Worm (Caenorhabditis elegans) whole organism, L4 larva: ENCODE results near the gene ZK180.5.

ENCODE experiments used
- D1046.2 ChIP-seq: fragments of 200-800 bp; sonication (Bioruptor generic); IDR thresholded peaks from 2 replicates; pipeline ENCODE4 v1.3.6; 2022; ENCODE audit warnings: missing genetic modification characterization, missing compliant biosample characterization
- F10B5.3 ChIP-seq: sonication (generic microtip); optimal IDR thresholded peaks from 2 replicates; lab custom pipeline; 2016; ENCODE audit warnings: mild to moderate bottlenecking, missing genetic modification characterization, missing compliant biosample characterization
- F26F4.8 ChIP-seq: fragments of 200-800 bp; sonication (Bioruptor generic); conservative IDR thresholded peaks from 2 replicates; pipeline ENCODE4 v1.3.6; 2022; ENCODE audit warnings: missing genetic modification characterization, missing compliant biosample characterization
- F37D6.2 ChIP-seq: sonication (generic microtip); optimal IDR thresholded peaks from 2 replicates; lab custom pipeline; 2016; ENCODE audit warnings: mild to moderate bottlenecking, missing genetic modification characterization, missing compliant biosample characterization
- F44E2.7 ChIP-seq: fragments of 200-800 bp; sonication (Bioruptor generic); IDR thresholded peaks from 2 replicates; pipeline ENCODE4 v2.1.2; 2022; ENCODE audit warnings: missing genetic modification characterization, missing compliant biosample characterization
- F49E8.2 ChIP-seq: sonication (generic microtip); optimal IDR thresholded peaks from 2 replicates; lab custom pipeline; 2016; ENCODE audit warnings: missing compliant biosample characterization, mild to moderate bottlenecking, missing genetic modification characterization, borderline replicate concordance
- R02D3.7 ChIP-seq: fragments of 150-350 bp; sonication (generic microtip); optimal IDR thresholded peaks from 3 replicates; lab custom pipeline; 2014; ENCODE audit warnings: missing biosample characterization, missing genetic modification characterization
- T20F7.1 ChIP-seq: fragments of 200-800 bp; sonication (Bioruptor generic); optimal IDR thresholded peaks from 2 replicates; lab custom pipeline; 2018; ENCODE audit warnings: mild to moderate bottlenecking, missing genetic modification characterization, missing compliant biosample characterization
- T26A8.4 ChIP-seq: fragments of 200-800 bp; sonication (Bioruptor generic); IDR thresholded peaks from 2 replicates; pipeline ENCODE4 v1.3.6; 2022; ENCODE audit warnings: missing genetic modification characterization, missing compliant biosample characterization
- Y105C5A.15 ChIP-seq: fragments of 200-800 bp; sonication (Bioruptor generic); IDR thresholded peaks from 2 replicates; pipeline ENCODE4 v1.3.6; 2022; ENCODE audit warnings: missing genetic modification characterization, missing compliant biosample characterization
- Y5F2A.4 ChIP-seq: fragments of 200-800 bp; sonication (Bioruptor generic); optimal IDR thresholded peaks from 2 replicates; lab custom pipeline; 2018; ENCODE audit warnings: mild to moderate bottlenecking, missing genetic modification characterization, missing compliant biosample characterization
- Y75B8A.6 ChIP-seq: fragments of 200-800 bp; sonication (Bioruptor generic); IDR thresholded peaks from 2 replicates; pipeline ENCODE4 v1.3.6; 2022; ENCODE audit warnings: missing genetic modification reagents, missing genetic modification characterization, missing compliant biosample characterization
- ZK337.2 ChIP-seq: fragments of 200-800 bp; sonication (Bioruptor generic); IDR thresholded peaks from 2 replicates; pipeline ENCODE4 v1.3.6; 2022; ENCODE audit warnings: missing genetic modification reagents, missing genetic modification characterization, missing compliant biosample characterization
- ZK546.5 ChIP-seq, 2 experiments: sonication (generic microtip); optimal IDR thresholded peaks; 2 replicates each; lab custom pipeline; 2017; ENCODE audit warnings: missing biosample characterization in 2 of 2, missing genetic modification characterization in 2 of 2
- aha-1 ChIP-seq: fragments of 150-350 bp; peaks from one replicate; lab custom pipeline; 2014; ENCODE audit warnings: missing biosample characterization, missing genetic modification characterization
- ama-1 ChIP-seq: fragments of 150-350 bp; optimal IDR thresholded peaks from 2 replicates; lab custom pipeline; 2014; ENCODE audit warnings: inconsistent platforms, mixed read lengths
- arid-1 ChIP-seq: fragments of 200-800 bp; sonication (Bioruptor generic); conservative IDR thresholded peaks from 2 replicates; pipeline ENCODE4 v1.3.6; 2022; ENCODE audit warnings: missing genetic modification reagents, missing genetic modification characterization, missing compliant biosample characterization
- attf-4 ChIP-seq: sonication (generic microtip); optimal IDR thresholded peaks from 3 replicates; lab custom pipeline; 2017; ENCODE audit warnings: missing biosample characterization, missing genetic modification characterization
- ceh-32 ChIP-seq: sonication (generic microtip); optimal IDR thresholded peaks from 2 replicates; lab custom pipeline; 2016; ENCODE audit warnings: mild to moderate bottlenecking, missing genetic modification characterization, missing compliant biosample characterization; ENCODE audit not compliant: poor library complexity
- ceh-44 ChIP-seq: fragments of 200-800 bp; sonication (Bioruptor generic); IDR thresholded peaks from 2 replicates; pipeline ENCODE4 v1.3.6; 2022; ENCODE audit warnings: missing genetic modification reagents, missing genetic modification characterization, missing compliant biosample characterization
- ces-1 ChIP-seq: fragments of 150-350 bp; sonication (generic microtip); optimal IDR thresholded peaks from 4 replicates; lab custom pipeline; 2014; ENCODE audit warnings: missing biosample characterization, missing genetic modification reagents, missing genetic modification characterization
- ctbp-1 ChIP-seq: fragments of 200-800 bp; sonication (Bioruptor generic); IDR thresholded peaks from 2 replicates; pipeline ENCODE4 v1.3.6; 2022; ENCODE audit warnings: missing genetic modification reagents, missing genetic modification characterization, missing compliant biosample characterization
- dmd-6 ChIP-seq: fragments of 200-800 bp; sonication (Bioruptor generic); IDR thresholded peaks from 2 replicates; pipeline ENCODE4 v1.3.6; 2022; ENCODE audit warnings: missing genetic modification reagents, missing genetic modification characterization, missing compliant biosample characterization
- dpl-1 ChIP-seq: fragments of 150-350 bp; optimal IDR thresholded peaks from 2 replicates; lab custom pipeline; 2014; ENCODE audit warnings: missing biosample characterization, missing genetic modification reagents, missing genetic modification characterization
- egl-27 ChIP-seq: sonication (generic microtip); optimal IDR thresholded peaks from 3 replicates; lab custom pipeline; 2017; ENCODE audit warnings: missing biosample characterization, missing genetic modification reagents, missing genetic modification characterization
- gei-8 ChIP-seq: fragments of 200-800 bp; sonication (Bioruptor generic); optimal IDR thresholded peaks from 2 replicates; lab custom pipeline; 2018; ENCODE audit warnings: mild to moderate bottlenecking, missing genetic modification characterization, missing compliant biosample characterization
- hif-1 ChIP-seq, 2 experiments: sonication (generic microtip); optimal IDR thresholded peaks; 2 replicates each; lab custom pipeline; 2016 to 2017; ENCODE audit warnings: missing compliant biosample characterization in 2 of 2, missing genetic modification characterization in 2 of 2, missing genetic modification reagents in 2 of 2, missing genotype in 2 of 2, mild to moderate bottlenecking in 1 of 2
- hlh-30 ChIP-seq: sonication (generic microtip); optimal IDR thresholded peaks from 2 replicates; lab custom pipeline; 2017; ENCODE audit warnings: antibody characterized with exemption, mild to moderate bottlenecking, missing genetic modification characterization, missing compliant biosample characterization; ENCODE audit not compliant: insufficient read depth
- jun-1 ChIP-seq: fragments of 150-350 bp; optimal IDR thresholded peaks from 2 replicates; lab custom pipeline; 2014; ENCODE audit warnings: missing biosample characterization, missing genetic modification reagents, missing genetic modification characterization
- lin-1 ChIP-seq: fragments of 200-800 bp; sonication (Bioruptor generic); IDR thresholded peaks from 2 replicates; pipeline ENCODE4 v1.3.6; 2022; ENCODE audit warnings: missing genetic modification reagents, missing genetic modification characterization, missing compliant biosample characterization
- lin-15B ChIP-seq: fragments of 150-350 bp; sonication (generic microtip); optimal IDR thresholded peaks from 3 replicates; lab custom pipeline; 2014; ENCODE audit warnings: missing biosample characterization, missing genetic modification characterization
- madf-9 ChIP-seq: fragments of 200-800 bp; sonication (Bioruptor generic); conservative IDR thresholded peaks from 2 replicates; pipeline ENCODE4 v1.3.6; 2022; ENCODE audit warnings: missing genetic modification reagents, missing genetic modification characterization, missing compliant biosample characterization
- mdl-1 ChIP-seq, 2 experiments: fragments of 150-350 bp in 1 of 2; sonication (generic microtip) in 1 of 2; optimal IDR thresholded peaks; 2 replicates each; lab custom pipeline; 2014 to 2017; ENCODE audit warnings: missing biosample characterization in 2 of 2, missing genetic modification characterization in 2 of 2
- nhr-28 ChIP-seq: fragments of 150-350 bp; optimal IDR thresholded peaks from 2 replicates; lab custom pipeline; 2014; ENCODE audit warnings: missing biosample characterization, missing genetic modification characterization
- nhr-42 ChIP-seq: fragments of 200-800 bp; sonication (Bioruptor generic); IDR thresholded peaks from 2 replicates; pipeline ENCODE4 v1.3.6; 2022; ENCODE audit warnings: missing genetic modification characterization, missing compliant biosample characterization
- nhr-76 ChIP-seq: fragments of 150-350 bp; optimal IDR thresholded peaks from 2 replicates; lab custom pipeline; 2014; ENCODE audit warnings: missing biosample characterization, missing genetic modification characterization
- nhr-77 ChIP-seq: fragments of 150-350 bp; optimal IDR thresholded peaks from 2 replicates; lab custom pipeline; 2014; ENCODE audit warnings: missing biosample characterization, missing genetic modification characterization
- php-3 ChIP-seq: fragments of 200-800 bp; sonication (Bioruptor generic); IDR thresholded peaks from 2 replicates; pipeline ENCODE4 v1.3.6; 2022; ENCODE audit warnings: missing genetic modification reagents, missing genetic modification characterization, missing compliant biosample characterization
- pqm-1 ChIP-seq: sonication (generic microtip); optimal IDR thresholded peaks from 2 replicates; lab custom pipeline; 2017; ENCODE audit warnings: missing biosample characterization, missing genetic modification characterization
- set-16 ChIP-seq: fragments of 200-800 bp; sonication (Bioruptor generic); IDR thresholded peaks from 2 replicates; pipeline ENCODE4 v1.3.6; 2022; ENCODE audit warnings: missing genetic modification reagents, missing genetic modification characterization, missing compliant biosample characterization
- snpc-1.2 ChIP-seq: fragments of 200-800 bp; sonication (Bioruptor generic); IDR thresholded peaks from 2 replicates; pipeline ENCODE4 v1.3.6; 2022; ENCODE audit warnings: missing genetic modification reagents, missing genetic modification characterization, missing compliant biosample characterization
- tag-97 ChIP-seq: fragments of 200-800 bp; sonication (Bioruptor generic); IDR thresholded peaks from 2 replicates; pipeline ENCODE4 v1.3.6; 2022; ENCODE audit warnings: missing genetic modification characterization, missing compliant biosample characterization
- unc-130 ChIP-seq: sonication (generic microtip); optimal IDR thresholded peaks from 2 replicates; lab custom pipeline; 2016; ENCODE audit warnings: missing genetic modification reagents, missing genetic modification characterization, missing compliant biosample characterization
- unc-39 ChIP-seq: sonication (generic microtip); optimal IDR thresholded peaks from 2 replicates; lab custom pipeline; 2017; ENCODE audit warnings: missing biosample characterization, missing genetic modification characterization
- unc-62 ChIP-seq, 3 experiments: fragments of 150-350 bp in 1 of 3; sonication (generic microtip); optimal IDR thresholded peaks in 2 of 3; peaks in 1 of 3; 1 replicate in 1 of 3; 2 replicates in 2 of 3; lab custom pipeline; 2014 to 2017; ENCODE audit warnings: missing biosample characterization in 3 of 3, missing genetic modification characterization in 3 of 3, missing genetic modification reagents in 3 of 3, missing genotype in 1 of 3
- zfp-2 ChIP-seq: sonication (generic microtip); optimal IDR thresholded peaks from 2 replicates; lab custom pipeline; 2016; ENCODE audit warnings: mild to moderate bottlenecking, missing genetic modification characterization, missing compliant biosample characterization
- zip-2 ChIP-seq: fragments of 150-350 bp; optimal IDR thresholded peaks from 2 replicates; lab custom pipeline; 2014; ENCODE audit warnings: missing biosample characterization, missing genetic modification characterization

Gene ZK180.5

ce11 chrIV:4516478-4516877 is 488 bp downstream of the ZK180.5 start:
- peak in 1 of 2 experiments; percentile 42 for TF ChIP-seq unc-62 (GFP tag; optimal IDR thresholded peaks at IDR 0.05 in 1 of 2; lab: Kevin White, UChicago)
- TF ChIP-seq unc-62 (tag; optimal IDR thresholded peaks at IDR 0.05; lab: Kevin White, UChicago): no peak
- no peak for TF ChIP-seq nhr-77 (tag; lab: Kevin White, UChicago)
- peak; percentile 87 for TF ChIP-seq set-16 (GFP tag; lab: Robert Waterston, UW)
- TF ChIP-seq lin-15B (tag; lab: Kevin White, UChicago): no peak
- TF ChIP-seq, all 104 proteins: peak for 2

- TF ChIP-seq zfp-2: peak; percentile 4
- TF ChIP-seq Y75B8A.6 (GFP tag; lab: Robert Waterston, UW): no peak
- no peak for TF ChIP-seq ZK337.2 (GFP tag; lab: Robert Waterston, UW)
- TF ChIP-seq gei-8 (GFP tag; lab: Kevin White, UChicago): no peak
- TF ChIP-seq tag-97 (GFP tag; lab: Robert Waterston, UW): no peak
- no peak for TF ChIP-seq madf-9 (GFP tag; lab: Robert Waterston, UW)
- peak; percentile 85 for TF ChIP-seq T26A8.4
- no peak for TF ChIP-seq T20F7.1
- peak; percentile 69 for TF ChIP-seq hlh-30 (tag; lab: Kevin White, UChicago)
- TF ChIP-seq lin-15B (tag; lab: Kevin White, UChicago): no peak
- TF ChIP-seq zip-2 (tag; lab: Kevin White, UChicago): peak; percentile 14
- TF ChIP-seq egl-27 (tag; lab: Kevin White, UChicago): no peak
- 0 out of 2 replicates have a peak, but pooled peaks have one; percentile 59 for TF ChIP-seq nhr-42 (GFP tag; lab: Robert Waterston, UW)
- 0 out of 2 replicates have a peak, but pooled peaks have one; percentile 42 for TF ChIP-seq ceh-44 (GFP tag; lab: Robert Waterston, UW)
- TF ChIP-seq R02D3.7 (tag; lab: Kevin White, UChicago): no peak
- no peak for TF ChIP-seq Y105C5A.15 (GFP tag; lab: Robert Waterston, UW)
- TF ChIP-seq ceh-32 (tag; lab: Kevin White, UChicago): no peak
- TF ChIP-seq mdl-1 (tag; optimal IDR thresholded peaks at IDR 0.05; lab: Kevin White, UChicago): peak; percentile 60 to 83
- peak; percentile 67 for TF ChIP-seq F37D6.2 (tag; lab: Kevin White, UChicago)
- TF ChIP-seq ama-1: no peak
- TF ChIP-seq hif-1 (tag; optimal IDR thresholded peaks at IDR 0.05; lab: Kevin White, UChicago): peak in 1 of 2 experiments; percentile 58
- no peak for TF ChIP-seq unc-130
- no peak for TF ChIP-seq Y5F2A.4 (GFP tag; lab: Kevin White, UChicago)
- no peak for TF ChIP-seq attf-4
- peak; percentile 67 for TF ChIP-seq F10B5.3 (tag; lab: Kevin White, UChicago)
- peak; percentile 50; the same call in 1 of the 2 replicates for TF ChIP-seq lin-1 (GFP tag; lab: Robert Waterston, UW)
- TF ChIP-seq D1046.2 (GFP tag; lab: Robert Waterston, UW): no peak
- TF ChIP-seq snpc-1.2 (GFP tag; lab: Robert Waterston, UW): peak; percentile 62; the same call in 1 of the 2 replicates
- TF ChIP-seq nhr-28: peak; percentile 86
- TF ChIP-seq jun-1 (tag; lab: Kevin White, UChicago): peak; percentile 46
- TF ChIP-seq F26F4.8 (GFP tag; lab: Robert Waterston, UW): no peak
- no peak for TF ChIP-seq nhr-76 (tag; lab: Kevin White, UChicago)
- TF ChIP-seq unc-39 (tag; lab: Kevin White, UChicago): no peak
- no peak for TF ChIP-seq set-16 (GFP tag; lab: Robert Waterston, UW)
- TF ChIP-seq dpl-1 (GFP tag; lab: Kevin White, UChicago): peak; percentile 77
- peak; percentile 45; the same call in 1 of the 2 replicates for TF ChIP-seq ctbp-1 (GFP tag; lab: Robert Waterston, UW)
- TF ChIP-seq dmd-6 (GFP tag; lab: Robert Waterston, UW): peak; percentile 73
- TF ChIP-seq F44E2.7 (GFP tag; lab: Robert Waterston, UW): no peak
- TF ChIP-seq F49E8.2 (tag; lab: Kevin White, UChicago): peak; percentile 36
- TF ChIP-seq aha-1 (tag; lab: Kevin White, UChicago): peak; percentile 98
- TF ChIP-seq unc-62 (GFP tag; optimal IDR thresholded peaks at IDR 0.05 in 1 of 2; lab: Kevin White, UChicago): no peak
- TF ChIP-seq unc-62 (tag; optimal IDR thresholded peaks at IDR 0.05; lab: Kevin White, UChicago): no peak
- TF ChIP-seq php-3 (GFP tag; lab: Robert Waterston, UW): 0 out of 2 replicates have a peak, but pooled peaks have one; percentile 12
- TF ChIP-seq ZK546.5 (tag; optimal IDR thresholded peaks at IDR 0.05; lab: Kevin White, UChicago): peak in 1 of 2 experiments; percentile 5
- TF ChIP-seq pqm-1 (tag; lab: Kevin White, UChicago): peak; percentile 34
- peak; percentile 52; the same call in 1 of the 2 replicates for TF ChIP-seq arid-1 (GFP tag; lab: Robert Waterston, UW)
- no peak for TF ChIP-seq ces-1 (GFP tag; lab: Kevin White, UChicago)
Measured at ce11 chrIV:4513269-4513819, 3.6 kb downstream of the ZK180.5 start, which contains the start of gene sar-1. TSS of gene sar-1 (minus strand) at chrIV:4513319.
